Worm (Caenorhabditis elegans) whole organism, young adult: ENCODE results near the gene Y105C5B.20.

Experiments used
- B0019.2 ChIP-seq: fragments of 200-800 bp; sonication (Bioruptor generic); conservative IDR thresholded peaks from 2 replicates; pipeline ENCODE4 v1.3.6; 2022; ENCODE audit warnings: missing genetic modification reagents, missing genetic modification characterization, missing compliant biosample characterization
- B0035.1 ChIP-seq: sonication (generic microtip); optimal IDR thresholded peaks from 2 replicates; lab custom pipeline; 2016; ENCODE audit warnings: missing genetic modification characterization, mild to moderate bottlenecking, missing compliant biosample characterization, missing genotype, missing genetic modification reagents
- B0261.1 ChIP-seq: sonication (generic microtip); optimal IDR thresholded peaks from 2 replicates; lab custom pipeline; 2016; ENCODE audit warnings: mild to moderate bottlenecking, missing genetic modification characterization, moderate library complexity, missing compliant biosample characterization
- F52B5.7 ChIP-seq: sonication (generic microtip); optimal IDR thresholded peaks from 2 replicates; lab custom pipeline; 2016; ENCODE audit warnings: mild to moderate bottlenecking, missing genetic modification characterization, missing compliant biosample characterization
- F57C9.4 ChIP-seq: sonication (generic microtip); optimal IDR thresholded peaks from 2 replicates; lab custom pipeline; 2017; ENCODE audit warnings: mild to moderate bottlenecking, missing genetic modification characterization, missing compliant biosample characterization
- Y53G8AR.9 ChIP-seq: fragments of 200-800 bp; sonication (Bioruptor generic); conservative IDR thresholded peaks from 2 replicates; pipeline ENCODE4 v1.3.6; 2022; ENCODE audit warnings: missing genetic modification reagents, missing genetic modification characterization, missing compliant biosample characterization
- ZK185.1 ChIP-seq: sonication (generic microtip); optimal IDR thresholded peaks from 2 replicates; lab custom pipeline; 2016; ENCODE audit warnings: mild to moderate bottlenecking, missing genetic modification characterization, missing compliant biosample characterization; ENCODE audit not compliant: poor library complexity, severe bottlenecking
- athp-1 ChIP-seq: sonication (generic microtip); optimal IDR thresholded peaks from 2 replicates; lab custom pipeline; 2017; ENCODE audit warnings: mild to moderate bottlenecking, missing genetic modification characterization, missing compliant biosample characterization
- attf-5 ChIP-seq: fragments of 200-800 bp; sonication (Bioruptor generic); optimal IDR thresholded peaks from 2 replicates; lab custom pipeline; 2018; ENCODE audit warnings: mild to moderate bottlenecking, missing genetic modification characterization, missing compliant biosample characterization
- attf-6 ChIP-seq: fragments of 200-800 bp; sonication (Bioruptor generic); IDR thresholded peaks from 2 replicates; pipeline ENCODE4 v1.3.6; 2022; ENCODE audit warnings: missing genetic modification reagents, missing genetic modification characterization, missing compliant biosample characterization
- ccch-3 ChIP-seq: fragments of 200-800 bp; sonication (Bioruptor generic); optimal IDR thresholded peaks from 2 replicates; lab custom pipeline; 2018; ENCODE audit warnings: mild to moderate bottlenecking, missing genetic modification characterization, missing compliant biosample characterization
- ceh-100 ChIP-seq: fragments of 200-800 bp; sonication (Bioruptor generic); IDR thresholded peaks from 2 replicates; pipeline ENCODE4 v1.3.6; 2022; ENCODE audit warnings: missing genetic modification reagents, missing genetic modification characterization, missing compliant biosample characterization
- ceh-58 ChIP-seq: fragments of 200-800 bp; sonication (Bioruptor generic); IDR thresholded peaks from 2 replicates; pipeline ENCODE4 v1.3.6; 2022; ENCODE audit warnings: missing genetic modification characterization, missing compliant biosample characterization
- dpff-1 ChIP-seq: sonication (generic microtip); optimal IDR thresholded peaks from 2 replicates; lab custom pipeline; 2017; ENCODE audit warnings: mild to moderate bottlenecking, missing genetic modification characterization, missing compliant biosample characterization
- egl-18 ChIP-seq: fragments of 200-800 bp; sonication (Bioruptor generic); IDR thresholded peaks from 2 replicates; pipeline ENCODE4 v1.3.6; 2022; ENCODE audit warnings: missing genetic modification reagents, missing genetic modification characterization, missing compliant biosample characterization
- ekl-4 ChIP-seq: fragments of 200-800 bp; sonication (Bioruptor generic); IDR thresholded peaks from 2 replicates; pipeline ENCODE4 v1.3.6; 2022; ENCODE audit warnings: missing genetic modification reagents, missing genetic modification characterization, missing compliant biosample characterization
- ets-4 ChIP-seq: fragments of 200-800 bp; sonication (Bioruptor generic); optimal IDR thresholded peaks from 2 replicates; lab custom pipeline; 2018; ENCODE audit warnings: mild to moderate bottlenecking, missing genetic modification characterization, missing compliant biosample characterization
- hmg-20 ChIP-seq: fragments of 200-800 bp; sonication (Bioruptor generic); IDR thresholded peaks from 2 replicates; pipeline ENCODE4 v1.3.6; 2022; ENCODE audit warnings: missing genetic modification reagents, missing genetic modification characterization, missing compliant biosample characterization
- lag-1 ChIP-seq: fragments of 200-800 bp; sonication (Bioruptor generic); IDR thresholded peaks from 2 replicates; pipeline ENCODE4 v1.3.6; 2022; ENCODE audit warnings: missing genetic modification reagents, missing genetic modification characterization, missing compliant biosample characterization
- let-607 ChIP-seq, 2 experiments: fragments of 200-800 bp in 1 of 2; sonication (Bioruptor generic) in 1 of 2; sonication (generic microtip) in 1 of 2; optimal IDR thresholded peaks; 2 replicates each; lab custom pipeline; 2016 to 2018; ENCODE audit warnings: mild to moderate bottlenecking in 2 of 2, missing compliant biosample characterization in 2 of 2, missing genetic modification characterization in 2 of 2, moderate library complexity in 2 of 2, missing genotype in 1 of 2
- lin-40 ChIP-seq: sonication (generic microtip); optimal IDR thresholded peaks from 2 replicates; lab custom pipeline; 2016; ENCODE audit warnings: missing genetic modification characterization, mild to moderate bottlenecking, missing compliant biosample characterization, missing genotype, missing genetic modification reagents
- madf-3 ChIP-seq: fragments of 200-800 bp; sonication (Bioruptor generic); IDR thresholded peaks from 2 replicates; pipeline ENCODE4 v1.3.6; 2022; ENCODE audit warnings: missing genetic modification reagents, missing genetic modification characterization, missing compliant biosample characterization
- madf-8 ChIP-seq: fragments of 200-800 bp; sonication (Bioruptor generic); conservative IDR thresholded peaks from 2 replicates; pipeline ENCODE4 v1.3.6; 2022; ENCODE audit warnings: missing genetic modification reagents, missing genetic modification characterization, missing compliant biosample characterization
- mes-4 ChIP-seq: sonication (generic microtip); optimal IDR thresholded peaks from 2 replicates; lab custom pipeline; 2016; ENCODE audit warnings: missing genotype, missing genetic modification characterization, missing compliant biosample characterization
- nfyb-1 ChIP-seq: fragments of 200-800 bp; sonication (Bioruptor generic); IDR thresholded peaks from 2 replicates; pipeline ENCODE4 v1.3.6; 2022; ENCODE audit warnings: missing genetic modification reagents, missing genetic modification characterization, missing compliant biosample characterization
- nhr-80 ChIP-seq: sonication (generic microtip); optimal IDR thresholded peaks from 2 replicates; lab custom pipeline; 2016; ENCODE audit warnings: missing genetic modification characterization, missing compliant biosample characterization
- rec-8 ChIP-seq, 2 experiments: sonication (generic microtip); optimal IDR thresholded peaks; 2 replicates each; lab custom pipeline; 2016; ENCODE audit warnings: mild to moderate bottlenecking in 2 of 2, missing genetic modification characterization in 2 of 2, missing genetic modification reagents in 2 of 2, missing genotype in 2 of 2, missing biosample characterization in 1 of 2, missing compliant biosample characterization in 1 of 2, moderate library complexity in 1 of 2
- rpc-1 ChIP-seq, 2 experiments: fragments of 150-350 bp in 1 of 2; sonication (generic microtip) in 1 of 2; optimal IDR thresholded peaks; 2 replicates each; lab custom pipeline; 2014 to 2018; ENCODE audit warnings: missing biosample characterization in 1 of 2, missing genetic modification characterization in 1 of 2, missing genetic modification reagents in 1 of 2, missing genotype in 1 of 2
- sdz-38 ChIP-seq: sonication (generic microtip); optimal IDR thresholded peaks from 2 replicates; lab custom pipeline; 2016; ENCODE audit warnings: missing genotype, missing genetic modification characterization, missing compliant biosample characterization
- snpc-3.4 ChIP-seq: sonication (generic microtip); optimal IDR thresholded peaks from 2 replicates; lab custom pipeline; 2017; ENCODE audit warnings: missing genetic modification characterization, mild to moderate bottlenecking, missing compliant biosample characterization, antibody characterized with exemption, moderate library complexity, missing genotype, missing genetic modification reagents
- snpc-4 ChIP-seq, 5 experiments: fragments of 150-350 bp in 1 of 5; sonication (generic microtip) in 4 of 5; optimal IDR thresholded peaks; 2 replicates each; lab custom pipeline; 2014 to 2018; ENCODE audit warnings: missing genetic modification characterization in 5 of 5, missing biosample characterization in 3 of 5, antibody characterized with exemption in 2 of 5, mild to moderate bottlenecking in 2 of 5, missing compliant biosample characterization in 2 of 5, missing genotype in 2 of 5, moderate library complexity in 2 of 5, missing genetic modification reagents in 1 of 5
- tbp1 ChIP-seq: fragments of 200-800 bp; sonication (Bioruptor generic); optimal IDR thresholded peaks from 2 replicates; lab custom pipeline; 2018; ENCODE audit warnings: mild to moderate bottlenecking, missing genetic modification characterization, missing compliant biosample characterization
- tbx-9 ChIP-seq: sonication (generic microtip); optimal IDR thresholded peaks from 2 replicates; lab custom pipeline; 2016; ENCODE audit warnings: borderline replicate concordance, missing genetic modification characterization, inconsistent platforms, missing compliant biosample characterization
- unc-130 ChIP-seq: sonication (generic microtip); optimal IDR thresholded peaks from 2 replicates; lab custom pipeline; 2016; ENCODE audit warnings: missing genetic modification reagents, missing genetic modification characterization, missing compliant biosample characterization
- ztf-25 ChIP-seq: fragments of 200-800 bp; sonication (Bioruptor generic); IDR thresholded peaks from 2 replicates; pipeline ENCODE4 v1.3.6; 2022; ENCODE audit warnings: missing genetic modification reagents, missing genetic modification characterization, missing compliant biosample characterization
- ztf-28 ChIP-seq: fragments of 200-800 bp; sonication (Bioruptor generic); IDR thresholded peaks from 2 replicates; pipeline ENCODE4 v1.3.6; 2022; ENCODE audit warnings: missing genetic modification reagents, missing genetic modification characterization, missing compliant biosample characterization
- ztf-3 ChIP-seq: fragments of 200-800 bp; sonication (Bioruptor generic); optimal IDR thresholded peaks from 2 replicates; lab custom pipeline; 2018; ENCODE audit warnings: mild to moderate bottlenecking, missing genetic modification characterization, missing compliant biosample characterization
- ztf-6 ChIP-seq: fragments of 200-800 bp; sonication (Bioruptor generic); IDR thresholded peaks from 2 replicates; pipeline ENCODE4 v1.3.6; 2022; ENCODE audit warnings: missing genetic modification reagents, missing genetic modification characterization, missing compliant biosample characterization

The Y105C5B.20 gene

ce11 chrIV:15994505-15994904 is at the start of gene Y105C5B.20 (continued):
- TF ChIP-seq lin-40 (tag; lab: Kevin White, UChicago): no peak

ce11 chrIV:16041038-16041437 is 46.6 kb upstream of the Y105C5B.20 start:
- no peak for TF ChIP-seq hmg-20 (GFP tag; lab: Robert Waterston, UW)
- no peak for TF ChIP-seq madf-8 (GFP tag; lab: Robert Waterston, UW)
- TF ChIP-seq snpc-4 (GFP tag; optimal IDR thresholded peaks at IDR 0.05; lab: Kevin White, UChicago): no peak
- TF ChIP-seq snpc-4 (tag; optimal IDR thresholded peaks at IDR 0.05; lab: Kevin White, UChicago): peak in 2 of 4 experiments; percentile 26 to 65
- TF ChIP-seq attf-6: peak; percentile 84

- TF ChIP-seq snpc-4 (GFP tag; optimal IDR thresholded peaks at IDR 0.05; lab: Kevin White, UChicago): no peak
- TF ChIP-seq snpc-4 (tag; optimal IDR thresholded peaks at IDR 0.05; lab: Kevin White, UChicago): peak in 2 of 4 experiments; percentile 59 to 78
- 0 out of 2 replicates have a peak, but pooled peaks have one; percentile 71 for TF ChIP-seq attf-6
- TF ChIP-seq let-607 (tag; optimal IDR thresholded peaks at IDR 0.05; lab: Kevin White, UChicago): no peak
Measured at ce11 chrIV:16038000-16038399, 43.6 kb upstream of the Y105C5B.20 start.

ce11 chrIV:16036696-16037095 is 42.3 kb upstream of the Y105C5B.20 start:
- TF ChIP-seq ccch-3 (GFP tag; lab: Kevin White, UChicago): no peak
- no peak for TF ChIP-seq attf-5
- no peak for TF ChIP-seq B0035.1 (tag; lab: Kevin White, UChicago)
- no peak for TF ChIP-seq egl-18 (GFP tag; lab: Robert Waterston, UW)
- no peak for TF ChIP-seq ztf-6
- TF ChIP-seq dpff-1 (tag; lab: Kevin White, UChicago): no peak
- no peak for TF ChIP-seq unc-130 (GFP tag; lab: Kevin White, UChicago)
- TF ChIP-seq ZK185.1 (tag; lab: Kevin White, UChicago): no peak
- TF ChIP-seq nfyb-1 (GFP tag; lab: Robert Waterston, UW): no peak
- no peak for TF ChIP-seq ets-4 (GFP tag; lab: Kevin White, UChicago)
- no peak for TF ChIP-seq sdz-38 (tag; lab: Kevin White, UChicago)
- TF ChIP-seq, all 124 proteins: peak for 0

ce11 chrIV:16036057-16036456 is 41.7 kb upstream of the Y105C5B.20 start:
- TF ChIP-seq attf-6: peak; percentile 94
- no peak for TF ChIP-seq ztf-6
- peak; percentile 77 for TF ChIP-seq tbp1 (GFP tag; lab: Kevin White, UChicago)
- TF ChIP-seq rec-8 (tag; optimal IDR thresholded peaks at IDR 0.05; lab: Kevin White, UChicago): no peak
- TF ChIP-seq snpc-3.4 (tag; lab: Kevin White, UChicago): no peak
- TF ChIP-seq B0019.2: no peak
- no peak for TF ChIP-seq ztf-3 (GFP tag; lab: Kevin White, UChicago)
- TF ChIP-seq lin-40 (tag; lab: Kevin White, UChicago): no peak
- TF ChIP-seq madf-3 (GFP tag; lab: Robert Waterston, UW): no peak
- TF ChIP-seq sdz-38 (tag; lab: Kevin White, UChicago): no peak
- no peak for TF ChIP-seq lag-1 (GFP tag; lab: Robert Waterston, UW)
- TF ChIP-seq ceh-58: no peak
- TF ChIP-seq ztf-25 (GFP tag; lab: Robert Waterston, UW): no peak
- no peak for TF ChIP-seq ekl-4 (GFP tag; lab: Robert Waterston, UW)
- TF ChIP-seq Y53G8AR.9 (GFP tag; lab: Robert Waterston, UW): no peak
- TF ChIP-seq mes-4 (tag; lab: Kevin White, UChicago): no peak
- no peak for TF ChIP-seq athp-1
- TF ChIP-seq F57C9.4 (tag; lab: Kevin White, UChicago): no peak
- TF ChIP-seq tbx-9: no peak
- TF ChIP-seq ceh-100 (GFP tag; lab: Robert Waterston, UW): no peak
- no peak for TF ChIP-seq ztf-28
- no peak for TF ChIP-seq F52B5.7 (tag; lab: Kevin White, UChicago)
- TF ChIP-seq nhr-80: no peak
- peak; percentile 10 for TF ChIP-seq rpc-1 (optimal IDR thresholded peaks at IDR 0.05; lab: Kevin White, UChicago)
- TF ChIP-seq rpc-1 (tag; optimal IDR thresholded peaks at IDR 0.05; lab: Kevin White, UChicago): peak; percentile 65
- peak; percentile 55 for TF ChIP-seq snpc-4 (GFP tag; optimal IDR thresholded peaks at IDR 0.05; lab: Kevin White, UChicago)
- peak in 3 of 4 experiments; percentile 88 to 94 (median 91) for TF ChIP-seq snpc-4 (tag; optimal IDR thresholded peaks at IDR 0.05; lab: Kevin White, UChicago)
- peak; percentile 23 for TF ChIP-seq B0261.1
